Worm (Caenorhabditis elegans) whole organism, L2 larva: ENCODE results near the gene nspb-4.

Experiments
- C34F6.9 ChIP-seq: fragments of 150-350 bp; optimal IDR thresholded peaks from 2 replicates; lab custom pipeline; 2014; ENCODE audit warnings: missing biosample characterization, missing genetic modification characterization
- R02D3.7 ChIP-seq: fragments of 150-350 bp; optimal IDR thresholded peaks from 2 replicates; lab custom pipeline; 2014; ENCODE audit warnings: missing biosample characterization, missing genetic modification characterization
- Y55F3AM.14 ChIP-seq: fragments of 200-800 bp; sonication (Bioruptor generic); optimal IDR thresholded peaks from 2 replicates; lab custom pipeline; 2018; ENCODE audit warnings: mild to moderate bottlenecking, missing genetic modification characterization, missing compliant biosample characterization
- alr-1 ChIP-seq: fragments of 150-350 bp; optimal IDR thresholded peaks from 2 replicates; lab custom pipeline; 2014; ENCODE audit warnings: missing biosample characterization, missing genetic modification characterization
- blmp-1 ChIP-seq: sonication (generic microtip); optimal IDR thresholded peaks from 2 replicates; lab custom pipeline; 2017; ENCODE audit warnings: missing genetic modification characterization, mild to moderate bottlenecking, missing compliant biosample characterization, antibody characterized with exemption, moderate library complexity; ENCODE audit not compliant: insufficient read depth
- ceh-82 ChIP-seq: fragments of 150-350 bp; optimal IDR thresholded peaks from 2 replicates; lab custom pipeline; 2014; ENCODE audit warnings: missing biosample characterization, missing genetic modification characterization
- crh-2 ChIP-seq: sonication (generic microtip); optimal IDR thresholded peaks from 2 replicates; lab custom pipeline; 2017; ENCODE audit warnings: missing biosample characterization, missing genetic modification characterization
- elt-1 ChIP-seq: fragments of 150-350 bp; optimal IDR thresholded peaks from 2 replicates; lab custom pipeline; 2014; ENCODE audit warnings: missing biosample characterization, missing genetic modification characterization
- elt-3 ChIP-seq: sonication (generic microtip); optimal IDR thresholded peaks from 2 replicates; lab custom pipeline; 2017; ENCODE audit warnings: missing biosample characterization, missing genetic modification characterization
- fos-1 ChIP-seq: fragments of 150-350 bp; optimal IDR thresholded peaks from 2 replicates; lab custom pipeline; 2014; ENCODE audit warnings: missing biosample characterization, missing genetic modification characterization
- gmeb-1 ChIP-seq: fragments of 150-350 bp; optimal IDR thresholded peaks from 2 replicates; lab custom pipeline; 2014; ENCODE audit warnings: missing biosample characterization, missing genetic modification characterization
- lin-11 ChIP-seq: fragments of 150-350 bp; sonication (generic microtip); optimal IDR thresholded peaks from 2 replicates; lab custom pipeline; 2014; ENCODE audit warnings: missing biosample characterization, missing genetic modification characterization, inconsistent platforms, mixed read lengths
- lin-13 ChIP-seq: fragments of 150-350 bp; optimal IDR thresholded peaks from 2 replicates; lab custom pipeline; 2014; ENCODE audit warnings: missing biosample characterization, missing genetic modification reagents, missing genetic modification characterization
- lsy-2 ChIP-seq, 2 experiments: fragments of 150-350 bp in 1 of 2; sonication (generic microtip) in 1 of 2; optimal IDR thresholded peaks; 2 replicates each; lab custom pipeline; 2014 to 2017; ENCODE audit warnings: missing biosample characterization in 2 of 2, missing genetic modification characterization in 2 of 2
- mdl-1 ChIP-seq, 2 experiments: fragments of 150-350 bp in 1 of 2; sonication (generic microtip) in 1 of 2; optimal IDR thresholded peaks; 2 replicates each; lab custom pipeline; 2017; ENCODE audit warnings: missing biosample characterization in 2 of 2, missing genetic modification characterization in 2 of 2
- nhr-10 ChIP-seq: sonication (generic microtip); optimal IDR thresholded peaks from 2 replicates; lab custom pipeline; 2017; ENCODE audit warnings: missing biosample characterization, missing genetic modification characterization
- nhr-11 ChIP-seq: fragments of 150-350 bp; optimal IDR thresholded peaks from 2 replicates; lab custom pipeline; 2014; ENCODE audit warnings: missing biosample characterization, missing genetic modification characterization
- nhr-12 ChIP-seq: fragments of 150-350 bp; optimal IDR thresholded peaks from 2 replicates; lab custom pipeline; 2014; ENCODE audit warnings: missing biosample characterization, missing genetic modification characterization
- nhr-129 ChIP-seq: fragments of 150-350 bp; optimal IDR thresholded peaks from 2 replicates; lab custom pipeline; 2014; ENCODE audit warnings: missing biosample characterization, missing genetic modification characterization
- nhr-21 ChIP-seq: fragments of 150-350 bp; optimal IDR thresholded peaks from 2 replicates; lab custom pipeline; 2014; ENCODE audit warnings: missing biosample characterization, missing genetic modification characterization
- nhr-237 ChIP-seq: fragments of 150-350 bp; optimal IDR thresholded peaks from 2 replicates; lab custom pipeline; 2014; ENCODE audit warnings: missing biosample characterization, missing genetic modification characterization
- nhr-25 ChIP-seq: fragments of 150-350 bp; sonication (generic microtip); optimal IDR thresholded peaks from 3 replicates; lab custom pipeline; 2014; ENCODE audit warnings: missing biosample characterization, missing genetic modification characterization
- nhr-6 ChIP-seq: fragments of 150-350 bp; optimal IDR thresholded peaks from 2 replicates; lab custom pipeline; 2014; ENCODE audit warnings: missing biosample characterization, missing genetic modification characterization
- nhr-77 ChIP-seq: fragments of 150-350 bp; optimal IDR thresholded peaks from 2 replicates; lab custom pipeline; 2014; ENCODE audit warnings: missing biosample characterization, missing genetic modification characterization
- peb-1 ChIP-seq: fragments of 150-350 bp; optimal IDR thresholded peaks from 2 replicates; lab custom pipeline; 2014; ENCODE audit warnings: missing biosample characterization, missing genetic modification characterization
- sma-3 ChIP-seq: sonication (generic microtip); optimal IDR thresholded peaks from 2 replicates; lab custom pipeline; 2016; ENCODE audit warnings: missing genetic modification reagents, missing genetic modification characterization, missing compliant biosample characterization
- sma-9 ChIP-seq, 2 experiments: fragments of 150-350 bp in 1 of 2; sonication (generic microtip) in 1 of 2; optimal IDR thresholded peaks; 2 replicates each; lab custom pipeline; 2014 to 2016; ENCODE audit warnings: missing genetic modification characterization in 2 of 2, mild to moderate bottlenecking in 1 of 2, missing biosample characterization in 1 of 2, missing compliant biosample characterization in 1 of 2, missing genetic modification reagents in 1 of 2, moderate library complexity in 1 of 2
- snpc-4 ChIP-seq: fragments of 150-350 bp; optimal IDR thresholded peaks from 2 replicates; lab custom pipeline; 2014; ENCODE audit warnings: missing biosample characterization, missing genetic modification characterization
- unc-39 ChIP-seq: fragments of 150-350 bp; optimal IDR thresholded peaks from 2 replicates; lab custom pipeline; 2014; ENCODE audit warnings: missing biosample characterization, missing genetic modification characterization
- unc-55 ChIP-seq: fragments of 150-350 bp; sonication (generic microtip); optimal IDR thresholded peaks from 3 replicates; lab custom pipeline; 2014; ENCODE audit warnings: missing biosample characterization, missing genetic modification reagents, missing genetic modification characterization
- unc-62 ChIP-seq: fragments of 150-350 bp; optimal IDR thresholded peaks from 2 replicates; lab custom pipeline; 2014; ENCODE audit warnings: missing biosample characterization, missing genetic modification reagents, missing genetic modification characterization
- ztf-4 ChIP-seq: fragments of 150-350 bp; optimal IDR thresholded peaks from 2 replicates; lab custom pipeline; 2014; ENCODE audit warnings: missing biosample characterization, missing genetic modification characterization

The nspb-4 gene

DNA sequence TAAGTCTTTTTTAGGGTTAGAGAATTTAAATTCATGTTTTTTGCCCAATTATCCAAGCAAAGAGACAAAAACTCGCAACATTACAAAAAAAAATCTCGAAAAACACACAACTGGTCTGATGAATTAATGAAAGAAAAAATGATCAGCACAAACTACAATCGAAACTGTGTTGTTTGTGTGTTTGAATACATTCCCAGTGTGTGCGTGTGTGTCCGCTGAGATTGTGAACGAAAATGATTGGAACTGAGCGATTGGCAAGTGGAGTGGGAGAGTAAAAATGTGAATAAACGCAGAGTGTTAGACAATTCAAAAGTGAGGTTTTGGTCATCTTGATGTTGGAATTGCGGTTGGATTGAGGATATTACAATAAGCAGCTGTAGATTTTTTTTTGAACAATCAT lies 8.6 kb downstream of the nspb-4 start:
- TF ChIP-seq lin-11 (tag; lab: Kevin White, UChicago) (no peak), gmeb-1 (no peak), nhr-25 (peak; percentile 17), C34F6.9 (tag; lab: Kevin White, UChicago) (peak; percentile 10)

ce11 chrIV:6607059-6607458 lies 9.0 kb downstream of the nspb-4 start:
- TF ChIP-seq ceh-82 = no peak
- peak; percentile 18 for TF ChIP-seq fos-1 (tag; lab: Kevin White, UChicago)
- no peak for TF ChIP-seq nhr-21 (tag; lab: Kevin White, UChicago)
- no peak for TF ChIP-seq nhr-11
- TF ChIP-seq nhr-237 (tag; lab: Kevin White, UChicago) = no peak
- TF ChIP-seq nhr-6 = no peak
- TF ChIP-seq snpc-4 = no peak

DNA sequence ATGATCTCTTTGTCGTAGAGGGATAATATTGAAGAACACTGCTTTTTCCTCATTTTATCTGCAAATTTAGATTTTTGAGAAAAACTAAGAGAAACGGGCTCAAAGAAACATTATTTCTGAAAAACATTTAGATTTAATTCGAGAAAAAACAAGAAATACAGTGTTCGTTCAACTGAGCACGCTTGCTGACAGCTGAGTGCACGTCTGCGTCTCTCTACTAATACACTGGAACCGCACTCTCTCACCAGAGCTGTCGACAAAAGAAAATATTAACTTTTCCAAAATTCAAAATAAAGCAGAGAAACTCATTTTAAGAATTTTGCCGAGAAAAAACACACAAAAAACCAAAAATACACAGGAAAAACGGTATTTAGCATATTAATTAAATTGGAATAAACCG lies 15.3 kb downstream of the nspb-4 start, which contains the start of gene drh-1:
Gene drh-1, minus strand, starts transcription at position 58 of the 400 bp plus-strand sequence.
- TF ChIP-seq fos-1 (tag; lab: Kevin White, UChicago) (no peak), C34F6.9 (tag; lab: Kevin White, UChicago) (peak; percentile 51), elt-1 (tag; lab: Kevin White, UChicago) (no peak), nhr-12 (tag; lab: Kevin White, UChicago) (no peak), lsy-2 (tag; optimal IDR thresholded peaks at IDR 0.05; lab: Kevin White, UChicago) (peak in 1 of 2 experiments; percentile 64), nhr-129 (tag; lab: Kevin White, UChicago) (no peak), Y55F3AM.14 (GFP tag; lab: Kevin White, UChicago) (no peak), unc-62 (GFP tag; lab: Kevin White, UChicago) (no peak), nhr-25 (no peak)

DNA sequence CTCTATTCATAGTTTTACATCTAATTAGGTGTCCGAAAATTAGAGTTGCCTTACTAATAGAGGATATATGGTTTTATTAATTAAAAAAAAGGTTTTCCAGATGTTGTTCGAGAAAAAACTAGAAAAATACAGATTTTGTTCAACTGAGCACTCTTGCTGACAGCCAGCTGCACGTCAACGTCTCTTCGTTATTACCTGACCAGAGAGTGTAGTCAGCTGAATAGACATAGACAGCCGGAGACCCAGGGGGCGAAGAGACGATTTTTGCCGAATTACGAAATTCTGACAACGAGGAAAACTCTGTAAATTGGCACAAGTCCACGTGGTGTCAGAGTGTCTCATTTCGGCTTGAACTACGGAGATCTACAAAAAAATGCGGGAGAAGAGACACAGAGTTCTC lies 20.6 kb downstream of the nspb-4 start:
- TF ChIP-seq snpc-4 = no peak
- TF ChIP-seq fos-1 (tag; lab: Kevin White, UChicago) = peak; percentile 22
- TF ChIP-seq gmeb-1 = peak; percentile 11
- TF ChIP-seq sma-3 (GFP tag; lab: Kevin White, UChicago) = no peak
- peak in 1 of 2 experiments; percentile 18 for TF ChIP-seq lsy-2 (tag; optimal IDR thresholded peaks at IDR 0.05; lab: Kevin White, UChicago)
- no peak for TF ChIP-seq elt-1 (tag; lab: Kevin White, UChicago)
- no peak for TF ChIP-seq lin-13 (GFP tag; lab: Kevin White, UChicago)
- TF ChIP-seq crh-2 = peak; percentile 22
- TF ChIP-seq nhr-237 (tag; lab: Kevin White, UChicago) = no peak
- peak; percentile 38 for TF ChIP-seq unc-55 (GFP tag; lab: Kevin White, UChicago)
- TF ChIP-seq nhr-129 (tag; lab: Kevin White, UChicago) = peak; percentile 52
- TF ChIP-seq, all 48 proteins: peak for 6

DNA sequence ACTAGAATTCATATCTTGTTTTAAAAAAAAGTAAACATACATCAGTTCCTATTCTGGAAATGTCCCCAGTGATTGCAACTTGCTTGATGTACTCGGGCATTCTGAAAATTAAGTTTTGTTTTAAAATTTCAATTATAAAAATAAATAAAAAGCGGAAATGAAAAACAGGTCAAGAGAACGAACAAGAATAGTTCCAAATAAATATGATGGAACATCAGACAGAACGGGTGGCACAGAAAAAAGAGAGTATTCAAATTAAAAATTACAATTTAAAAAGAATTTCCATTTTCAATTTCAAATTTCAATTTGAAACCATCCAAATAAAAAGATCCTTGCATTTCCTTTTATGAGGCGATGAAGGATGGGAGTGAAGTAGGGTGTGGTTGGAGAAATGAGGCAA lies 23.2 kb downstream of the nspb-4 start, which contains the start of gene C01B10.3:
Gene C01B10.3, minus strand, starts transcription at position 101 of the 400 bp plus-strand sequence.
- TF ChIP-seq alr-1 (tag; lab: Kevin White, UChicago) (no peak), nhr-129 (tag; lab: Kevin White, UChicago) (no peak), nhr-10 (tag; lab: Kevin White, UChicago) (no peak), R02D3.7 (tag; lab: Kevin White, UChicago) (no peak), nhr-6 (no peak), crh-2 (no peak), lin-11 (tag; lab: Kevin White, UChicago) (no peak), unc-39 (tag; lab: Kevin White, UChicago) (no peak), nhr-77 (tag; lab: Kevin White, UChicago) (no peak), mdl-1 (tag; optimal IDR thresholded peaks at IDR 0.05; lab: Kevin White, UChicago) (no peak), sma-9 (GFP tag; optimal IDR thresholded peaks at IDR 0.05; lab: Kevin White, UChicago) (no peak), sma-9 (tag; optimal IDR thresholded peaks at IDR 0.05; lab: Kevin White, UChicago) (no peak), nhr-21 (tag; lab: Kevin White, UChicago) (no peak), lin-13 (GFP tag; lab: Kevin White, UChicago) (no peak), ceh-82 (no peak)

DNA sequence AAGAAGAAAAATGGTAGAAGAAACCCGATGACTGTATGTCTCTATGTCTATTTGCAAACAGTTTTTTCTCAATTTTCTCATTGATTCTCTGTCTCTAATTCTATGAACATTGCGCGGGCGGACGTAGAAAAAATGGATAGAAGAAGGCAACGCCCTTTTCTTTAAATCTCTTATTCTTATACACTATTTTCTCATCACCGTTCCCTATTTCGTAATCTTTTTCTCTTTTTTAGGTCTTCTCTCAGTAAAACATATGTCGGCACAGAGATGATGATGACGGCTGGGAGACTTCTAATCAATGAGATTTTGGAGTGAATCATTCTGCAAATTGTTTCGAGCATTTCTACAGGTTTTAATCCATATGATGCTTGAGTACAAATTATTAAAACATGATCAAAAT lies 24.1 kb downstream of the nspb-4 start:
- TF ChIP-seq peb-1 (no peak), unc-55 (GFP tag; lab: Kevin White, UChicago) (no peak), nhr-237 (tag; lab: Kevin White, UChicago) (no peak), nhr-6 (no peak), sma-3 (GFP tag; lab: Kevin White, UChicago) (peak; percentile 52), nhr-129 (tag; lab: Kevin White, UChicago) (no peak), ztf-4 (tag; lab: Kevin White, UChicago) (no peak), blmp-1 (tag; lab: Kevin White, UChicago) (peak; percentile 11), elt-3 (no peak), lin-13 (GFP tag; lab: Kevin White, UChicago) (no peak), nhr-21 (tag; lab: Kevin White, UChicago) (peak; percentile 22), gmeb-1 (peak; percentile 41), fos-1 (tag; lab: Kevin White, UChicago) (peak; percentile 66), nhr-25 (peak; percentile 35)
